Fruit fly (Drosophila melanogaster): ENCODE measurements around the gene mtgo.

Gene mtgo

dm6 chr2L:16530809-16531208, 14.0 kb upstream of the mtgo start (continued):
- peak; percentile 25 for TF ChIP-seq dmrt99B (tag; optimal IDR thresholded peaks at IDR 0.05)
- TF ChIP-seq CG12104 (GFP tag; optimal IDR thresholded peaks at IDR 0.05), result no peak
- no peak for TF ChIP-seq br (optimal IDR thresholded peaks at IDR 0.05)
- TF ChIP-seq Asciz (GFP tag; optimal IDR thresholded peaks at IDR 0.05), result peak; percentile 13
- no peak for TF ChIP-seq pb (GFP tag; optimal IDR thresholded peaks at IDR 0.05)
- peak; percentile 48 for TF ChIP-seq MTF-1 (GFP tag; optimal IDR thresholded peaks at IDR 0.05; ENCODE audit: borderline replicate concordance)
- TF ChIP-seq Rfx (GFP tag; IDR thresholded peaks at IDR 0.05), result no peak
- no peak for TF ChIP-seq CG1529 (GFP tag; optimal IDR thresholded peaks at IDR 0.05)
- TF ChIP-seq cas (GFP tag; IDR thresholded peaks at IDR 0.05), result no peak
- no peak for TF ChIP-seq Mes4 (GFP tag; optimal IDR thresholded peaks at IDR 0.05)
- no peak for TF ChIP-seq gsb (GFP tag; IDR thresholded peaks at IDR 0.05)
- TF ChIP-seq CG5180 (GFP tag; optimal IDR thresholded peaks at IDR 0.05), result no peak
- TF ChIP-seq jumu (GFP tag; optimal IDR thresholded peaks at IDR 0.05), result no peak
- peak in 1 of 3 experiments; percentile 24 for TF ChIP-seq Stat92E (GFP tag; optimal IDR thresholded peaks at IDR 0.05)
- TF ChIP-seq cato (GFP tag; optimal IDR thresholded peaks at IDR 0.05; ENCODE audit: borderline replicate concordance), result no peak
- no peak for TF ChIP-seq jigr1 (GFP tag; IDR thresholded peaks at IDR 0.05)
- no peak for TF ChIP-seq Tbp (GFP tag; optimal IDR thresholded peaks at IDR 0.05)
- peak; percentile 5 for TF ChIP-seq Jarid2 (GFP tag; optimal IDR thresholded peaks at IDR 0.05)
- no peak for TF ChIP-seq CG12236 (GFP tag; optimal IDR thresholded peaks at IDR 0.05)
- peak; percentile 29 for TF ChIP-seq CG2678 (tag; optimal IDR thresholded peaks at IDR 0.05)
- TF ChIP-seq Bteb2 (GFP tag; optimal IDR thresholded peaks at IDR 0.05), result peak; percentile 3
- TF ChIP-seq zf30C (GFP tag; optimal IDR thresholded peaks at IDR 0.05), result no peak
- TF ChIP-seq Gug (GFP tag; IDR thresholded peaks at IDR 0.05), result no peak
- no peak for TF ChIP-seq Neu2 (GFP tag; optimal IDR thresholded peaks at IDR 0.05; ENCODE audit: borderline replicate concordance)
- no peak for TF ChIP-seq tx (GFP tag; optimal IDR thresholded peaks at IDR 0.05)
- no peak for TF ChIP-seq HLH4C (GFP tag; IDR thresholded peaks at IDR 0.05; ENCODE audit: partially characterized antibody)
- TF ChIP-seq Max (GFP tag; optimal IDR thresholded peaks at IDR 0.05), result no peak
- no peak for TF ChIP-seq chm (GFP tag; IDR thresholded peaks at IDR 0.05)
- no peak for TF ChIP-seq dati (GFP tag; IDR thresholded peaks at IDR 0.05)
- no peak for TF ChIP-seq CG3838 (GFP tag; optimal IDR thresholded peaks at IDR 0.05)
- TF ChIP-seq CG17186 (GFP tag; optimal IDR thresholded peaks at IDR 0.05), result no peak
- no peak for TF ChIP-seq Ptx1 (GFP tag; IDR thresholded peaks at IDR 0.05)
- TF ChIP-seq sd (tag; optimal IDR thresholded peaks at IDR 0.05), result peak; percentile 24
- TF ChIP-seq salm (tag; optimal IDR thresholded peaks at IDR 0.05), result no peak
- TF ChIP-seq pzg (GFP tag; optimal IDR thresholded peaks at IDR 0.05), result no peak
- no peak for TF ChIP-seq Hr78 (GFP tag; optimal IDR thresholded peaks at IDR 0.05)
- no peak for TF ChIP-seq CG13424 (tag; optimal IDR thresholded peaks at IDR 0.05)
- no peak for TF ChIP-seq chif (GFP tag; optimal IDR thresholded peaks at IDR 0.05)
- no peak for TF ChIP-seq CG10267 (tag; optimal IDR thresholded peaks at IDR 0.05)
- TF ChIP-seq Blimp-1 (GFP tag; optimal IDR thresholded peaks at IDR 0.05), result peak; percentile 4
- TF ChIP-seq slou (GFP tag; optimal IDR thresholded peaks at IDR 0.05), result no peak
- no peak for TF ChIP-seq Meics (GFP tag; optimal IDR thresholded peaks at IDR 0.05)
- no peak for TF ChIP-seq MBD-R2 (GFP tag; IDR thresholded peaks at IDR 0.05)
- no peak for TF ChIP-seq trem (tag; optimal IDR thresholded peaks at IDR 0.05)
- no peak for TF ChIP-seq CG16813 (GFP tag; IDR thresholded peaks at IDR 0.05; ENCODE audit: partially characterized antibody)
- no peak for TF ChIP-seq NC2α (GFP tag; optimal IDR thresholded peaks at IDR 0.05)
- no peak for TF ChIP-seq C15 (GFP tag; IDR thresholded peaks at IDR 0.05)
- no peak for TF ChIP-seq pum (GFP tag; optimal IDR thresholded peaks at IDR 0.05)
- TF ChIP-seq Bgb (GFP tag; IDR thresholded peaks at IDR 0.05; ENCODE audit: partially characterized antibody), result no peak
- TF ChIP-seq wor (GFP tag; IDR thresholded peaks at IDR 0.05), result no peak
- no peak for TF ChIP-seq CG5245 (GFP tag; optimal IDR thresholded peaks at IDR 0.05)

All from whole organism, embryonic.